Worm (Caenorhabditis elegans): ENCODE results near the gene Y25C1A.7.

The Y25C1A.7 gene

ce11 chrII:3055531-3055930 lies 15.3 kb downstream of the Y25C1A.7 start (continued):
- no peak for TF ChIP-seq ceh-44 (GFP tag; IDR thresholded peaks at IDR 0.05)
- peak; percentile 16 for TF ChIP-seq mes-2 (tag; optimal IDR thresholded peaks at IDR 0.05; ENCODE audit: poor library complexity, severe bottlenecking)

ce11 chrII:3054622-3055021 lies 16.2 kb downstream of the Y25C1A.7 start:
- peak; percentile 21 for TF ChIP-seq rbr-2 (tag; optimal IDR thresholded peaks at IDR 0.05)
- TF ChIP-seq daf-16 (GFP tag; optimal IDR thresholded peaks at IDR 0.05), result no peak
- peak; percentile 29 for TF ChIP-seq daf-16 (tag; optimal IDR thresholded peaks at IDR 0.05)
- TF ChIP-seq ceh-20 (GFP tag; IDR thresholded peaks at IDR 0.05), result no peak
- peak in 1 of 2 experiments; percentile 17 for TF ChIP-seq hif-1 (tag; optimal IDR thresholded peaks at IDR 0.05)
- TF ChIP-seq hlh-11 (tag; optimal IDR thresholded peaks at IDR 0.05), result peak; percentile 33
- TF ChIP-seq mxl-3 (GFP tag; optimal IDR thresholded peaks at IDR 0.05), result peak; percentile 17
- no peak for TF ChIP-seq spr-3 (GFP tag; optimal IDR thresholded peaks at IDR 0.05)
- peak; percentile 30 for TF ChIP-seq mes-2 (tag; optimal IDR thresholded peaks at IDR 0.05; ENCODE audit: poor library complexity, severe bottlenecking)
- TF ChIP-seq mxl-2 (GFP tag; conservative IDR thresholded peaks at IDR 0.05), result no peak
- TF ChIP-seq cey-2 (tag; optimal IDR thresholded peaks at IDR 0.05; ENCODE audit: borderline replicate concordance, insufficient read depth), result no peak
- TF ChIP-seq nhr-28 (tag; optimal IDR thresholded peaks at IDR 0.05), result peak; percentile 40
- TF ChIP-seq pha-4 (GFP tag; IDR thresholded peaks at IDR 0.05), result 0 out of 2 replicates have a peak, but pooled peaks have one; percentile 5
- no peak for TF ChIP-seq pha-4 (tag; optimal IDR thresholded peaks at IDR 0.05)
- TF ChIP-seq hmg-1.1 (GFP tag; IDR thresholded peaks at IDR 0.05), result peak; percentile 68; the same call in 1 of the 2 replicates
- TF ChIP-seq egl-43 (GFP tag; IDR thresholded peaks at IDR 0.05), result no peak
- no peak for TF ChIP-seq madf-5 (GFP tag; IDR thresholded peaks at IDR 0.05)
- TF ChIP-seq nhr-41 (GFP tag; IDR thresholded peaks at IDR 0.05), result no peak
- peak; percentile 85 for TF ChIP-seq set-16 (GFP tag; IDR thresholded peaks at IDR 0.05)

ce11 chrII:3054221-3054620 lies 16.6 kb downstream of the Y25C1A.7 start, which contains the start of gene lido-13:
Gene lido-13 (minus strand): TSS chrII:3054321.
- TF ChIP-seq nhr-102 (tag; optimal IDR thresholded peaks at IDR 0.05) (no peak), nhr-237 (tag; optimal IDR thresholded peaks at IDR 0.05) (no peak), ceh-32 (tag; optimal IDR thresholded peaks at IDR 0.05; ENCODE audit: poor library complexity) (no peak), lir-3 (tag; optimal IDR thresholded peaks at IDR 0.05) (no peak), hlh-11 (tag; optimal IDR thresholded peaks at IDR 0.05) (no peak), zip-11 (GFP tag; IDR thresholded peaks at IDR 0.05) (no peak), ZK337.2 (GFP tag; IDR thresholded peaks at IDR 0.05) (no peak), set-16 (GFP tag; IDR thresholded peaks at IDR 0.05) (no peak), D1046.2 (GFP tag; IDR thresholded peaks at IDR 0.05) (no peak), hlh-30 (tag; optimal IDR thresholded peaks at IDR 0.05; ENCODE audit: insufficient read depth) (no peak), hmg-1.1 (GFP tag; IDR thresholded peaks at IDR 0.05) (no peak), daf-12 (tag; optimal IDR thresholded peaks at IDR 0.05) (no peak), Y5F2A.4 (GFP tag; optimal IDR thresholded peaks at IDR 0.05) (no peak), lim-7 (GFP tag; IDR thresholded peaks at IDR 0.05) (no peak), zip-2 (tag; optimal IDR thresholded peaks at IDR 0.05) (no peak), jun-1 (tag; optimal IDR thresholded peaks at IDR 0.05) (no peak), daf-16 (GFP tag; optimal IDR thresholded peaks at IDR 0.05) (no peak), daf-16 (tag; optimal IDR thresholded peaks at IDR 0.05) (no peak)

- TF ChIP-seq vab-7 (GFP tag; IDR thresholded peaks at IDR 0.05) (no peak), lin-1 (GFP tag; IDR thresholded peaks at IDR 0.05) (no peak), ceh-20 (GFP tag; IDR thresholded peaks at IDR 0.05) (no peak), T20F7.1 (GFP tag; optimal IDR thresholded peaks at IDR 0.05) (no peak), fos-1 (tag; optimal IDR thresholded peaks at IDR 0.05) (no peak), aha-1 (tag) (peak; percentile 95), lsy-2 (tag; optimal IDR thresholded peaks at IDR 0.05) (no peak)
These were observed 17.2 kb downstream of the Y25C1A.7 start for ce11 chrII:3053689-3054088.
